Worm (Caenorhabditis elegans) whole organism, midembryonic: Measurements from ENCODE around the gene eif-3.D.

Source experiments
- cog-1 ChIP-seq: sonication (generic microtip); optimal IDR thresholded peaks from 2 replicates; lab custom pipeline; 2016; ENCODE audit warnings: missing genetic modification characterization, missing compliant biosample characterization
- flt-1 ChIP-seq: fragments of 200-800 bp; sonication (Bioruptor generic); IDR thresholded peaks from 2 replicates; pipeline ENCODE4 v1.3.6; 2022; ENCODE audit warnings: missing genetic modification characterization, missing compliant biosample characterization
- klf-2 ChIP-seq: fragments of 200-800 bp; sonication (Bioruptor generic); conservative IDR thresholded peaks from 2 replicates; pipeline ENCODE4 v1.3.6; 2022; ENCODE audit warnings: missing genetic modification reagents, missing genetic modification characterization, missing compliant biosample characterization
- med-1 ChIP-seq: sonication (generic microtip); optimal IDR thresholded peaks from 2 replicates; lab custom pipeline; 2017; ENCODE audit warnings: missing genetic modification characterization, mild to moderate bottlenecking, missing compliant biosample characterization, antibody characterized with exemption, missing genetic modification reagents; ENCODE audit not compliant: insufficient read depth
- ref-1 ChIP-seq: fragments of 200-800 bp; sonication (Bioruptor generic); conservative IDR thresholded peaks from 2 replicates; pipeline ENCODE4 v1.3.6; 2022; ENCODE audit warnings: missing genetic modification reagents, missing genetic modification characterization, missing compliant biosample characterization
- tab-1 ChIP-seq: fragments of 200-800 bp; sonication (Bioruptor generic); IDR thresholded peaks from 2 replicates; pipeline ENCODE4 v1.3.6; 2022; ENCODE audit warnings: missing genetic modification characterization, missing compliant biosample characterization
- ztf-23 ChIP-seq: fragments of 200-800 bp; sonication (Bioruptor generic); IDR thresholded peaks from 2 replicates; pipeline ENCODE4 v1.3.6; 2022; ENCODE audit warnings: missing genetic modification reagents, missing genetic modification characterization, missing compliant biosample characterization
- ztf-29 ChIP-seq: fragments of 200-800 bp; sonication (Bioruptor generic); IDR thresholded peaks from 2 replicates; pipeline ENCODE4 v1.3.6; 2022; ENCODE audit warnings: missing genetic modification reagents, missing genetic modification characterization, missing compliant biosample characterization

DNA sequence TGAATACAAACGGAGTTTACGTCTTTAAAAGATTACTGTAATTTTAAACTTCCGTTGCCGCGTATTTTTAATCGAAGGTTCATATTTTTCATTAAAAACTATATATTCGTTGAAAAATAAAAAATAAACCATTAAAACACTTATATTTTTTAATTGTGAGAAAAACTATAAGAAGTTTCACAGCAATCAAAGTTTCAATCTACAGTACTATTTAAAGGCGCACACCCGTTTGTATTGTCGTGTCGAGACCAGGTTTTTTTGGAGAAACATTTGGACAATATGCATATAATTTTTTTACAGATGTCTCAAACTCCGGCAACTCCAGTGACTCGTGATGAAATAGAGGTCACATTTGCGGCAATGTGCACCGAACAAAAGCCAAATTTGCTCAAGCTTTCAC, 2.4 kb upstream of the eif-3.D start, which contains the start of gene R08D7.5:
- TF ChIP-seq ref-1: no peak
- TF ChIP-seq ztf-23 (GFP tag; lab: Robert Waterston, UW): no peak
- TF ChIP-seq flt-1 (GFP tag; lab: Robert Waterston, UW): no peak
- TF ChIP-seq klf-2 (GFP tag; lab: Robert Waterston, UW): no peak
- TF ChIP-seq cog-1 (tag; lab: Kevin White, UChicago): no peak
- no peak for TF ChIP-seq tab-1 (GFP tag; lab: Robert Waterston, UW)
- no peak for TF ChIP-seq med-1
- no peak for TF ChIP-seq ztf-29
